Worm (Caenorhabditis elegans): ENCODE data around the gene irld-40.

- no peak for TF ChIP-seq fkh-10 (GFP tag; optimal IDR thresholded peaks at IDR 0.05)
- TF ChIP-seq ceh-9 (tag; optimal IDR thresholded peaks at IDR 0.05), result no peak
- no peak for TF ChIP-seq T23F11.4 (GFP tag; optimal IDR thresholded peaks at IDR 0.05)
Measured at ce11 chrV:1648000-1648399, 14.4 kb upstream of the irld-40 start, which contains the start of gene irld-45.
